Worm (Caenorhabditis elegans): Measurements from ENCODE around the gene tbc-6.

ce11 chrII:6889580-6889922 lies 41.6 kb downstream of the tbc-6 start:
- TF ChIP-seq lin-14 (GFP tag; optimal IDR thresholded peaks at IDR 0.05) (no peak), nhr-12 (tag; optimal IDR thresholded peaks at IDR 0.05) (no peak), nhr-90 (tag; optimal IDR thresholded peaks at IDR 0.05; ENCODE audit: poor library complexity) (no peak), ama-1 (optimal IDR thresholded peaks at IDR 0.05) (peak; percentile 40), egl-27 (tag; optimal IDR thresholded peaks at IDR 0.05) (no peak), tbx-2 (tag; optimal IDR thresholded peaks at IDR 0.05) (no peak), unc-62 (GFP tag; optimal IDR thresholded peaks at IDR 0.05) (no peak), lin-13 (GFP tag; optimal IDR thresholded peaks at IDR 0.05) (no peak), ceh-82 (tag; optimal IDR thresholded peaks at IDR 0.05) (no peak), mep-1 (tag; optimal IDR thresholded peaks at IDR 0.05) (no peak), efl-3 (GFP tag; optimal IDR thresholded peaks at IDR 0.05) (no peak), pag-3 (tag; optimal IDR thresholded peaks at IDR 0.05; ENCODE audit: borderline replicate concordance, insufficient read depth) (no peak)

Measured in whole organism, L1 larva.